Fruit fly (Drosophila melanogaster): ENCODE results near the gene CG43739.
A peak's percentile ranks its signal among the peaks of the same experiment; 100 is the strongest.

The CG43739 gene

DNA sequence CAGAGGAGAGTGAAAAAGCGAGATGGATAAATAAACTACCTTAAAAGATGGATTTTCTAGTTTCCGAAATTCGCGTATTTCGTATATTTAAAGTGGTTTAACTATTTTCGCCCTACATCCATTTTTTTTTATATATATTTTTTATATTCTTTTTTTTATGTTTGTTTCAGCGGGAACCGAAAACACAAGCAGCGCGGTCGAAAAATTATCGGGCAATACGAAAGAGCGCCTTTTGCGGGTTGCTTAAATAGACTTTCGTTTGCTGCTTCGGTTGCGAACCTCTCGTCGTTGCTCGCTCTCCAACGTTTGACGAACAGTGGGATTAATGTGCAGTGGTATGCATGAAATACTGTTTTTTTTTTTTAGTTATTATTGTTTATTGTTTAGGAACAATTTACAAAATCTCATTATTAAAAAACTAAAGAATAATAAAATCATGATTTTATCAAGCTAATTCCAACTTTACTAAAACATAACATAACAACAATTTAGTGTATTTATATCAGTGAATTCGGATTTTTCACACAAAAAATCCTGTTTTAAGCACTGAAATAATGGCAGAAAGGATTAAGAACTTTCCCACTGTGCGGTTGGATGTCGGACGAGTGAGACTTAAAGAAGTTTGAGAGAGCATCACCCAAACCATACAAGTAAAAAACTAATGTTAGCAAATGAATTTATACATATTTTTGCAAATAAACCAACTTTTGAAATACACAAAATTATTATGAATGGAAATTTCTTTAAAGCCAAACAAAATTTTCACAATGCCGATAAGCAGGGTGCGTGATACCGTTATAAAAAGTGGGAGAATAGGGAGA is 1.3 kb downstream of the CG43739 start (continued):
- TF ChIP-seq Lim3 (GFP tag; IDR thresholded peaks at IDR 0.05) = no peak
- TF ChIP-seq rib (GFP tag; IDR thresholded peaks at IDR 0.05) = no peak
- TF ChIP-seq sna (GFP tag; IDR thresholded peaks at IDR 0.05; ENCODE audit: partially characterized antibody) = no peak
- TF ChIP-seq CG6689 (GFP tag; IDR thresholded peaks at IDR 0.05) = peak; percentile 93
- TF ChIP-seq chn (GFP tag; optimal IDR thresholded peaks at IDR 0.05) = peak; percentile 31
- peak; percentile 82 for TF ChIP-seq croc (GFP tag; conservative IDR thresholded peaks at IDR 0.05)
- TF ChIP-seq CrebB (tag; optimal IDR thresholded peaks at IDR 0.05) = no peak
- no peak for TF ChIP-seq tna (GFP tag; IDR thresholded peaks at IDR 0.05; ENCODE audit: partially characterized antibody)
- TF ChIP-seq NFAT (GFP tag; IDR thresholded peaks at IDR 0.05) = peak; percentile 77
- no peak for TF ChIP-seq Neu2 (GFP tag; optimal IDR thresholded peaks at IDR 0.05; ENCODE audit: borderline replicate concordance)
- peak; percentile 67 for TF ChIP-seq Hmx (GFP tag; optimal IDR thresholded peaks at IDR 0.05)
- peak; percentile 55 for TF ChIP-seq CG9817 (tag; optimal IDR thresholded peaks at IDR 0.05)
- peak; percentile 89 for TF ChIP-seq CG4328 (GFP tag; optimal IDR thresholded peaks at IDR 0.05)
- TF ChIP-seq p53 (GFP tag; optimal IDR thresholded peaks at IDR 0.05) = no peak
- peak; percentile 93 for TF ChIP-seq fd96Cb (tag; optimal IDR thresholded peaks at IDR 0.05)
- TF ChIP-seq CG15011 (GFP tag; optimal IDR thresholded peaks at IDR 0.05) = peak; percentile 94
- TF ChIP-seq C15 (GFP tag; IDR thresholded peaks at IDR 0.05) = peak; percentile 64; the same call in 1 of the 3 replicates

DNA sequence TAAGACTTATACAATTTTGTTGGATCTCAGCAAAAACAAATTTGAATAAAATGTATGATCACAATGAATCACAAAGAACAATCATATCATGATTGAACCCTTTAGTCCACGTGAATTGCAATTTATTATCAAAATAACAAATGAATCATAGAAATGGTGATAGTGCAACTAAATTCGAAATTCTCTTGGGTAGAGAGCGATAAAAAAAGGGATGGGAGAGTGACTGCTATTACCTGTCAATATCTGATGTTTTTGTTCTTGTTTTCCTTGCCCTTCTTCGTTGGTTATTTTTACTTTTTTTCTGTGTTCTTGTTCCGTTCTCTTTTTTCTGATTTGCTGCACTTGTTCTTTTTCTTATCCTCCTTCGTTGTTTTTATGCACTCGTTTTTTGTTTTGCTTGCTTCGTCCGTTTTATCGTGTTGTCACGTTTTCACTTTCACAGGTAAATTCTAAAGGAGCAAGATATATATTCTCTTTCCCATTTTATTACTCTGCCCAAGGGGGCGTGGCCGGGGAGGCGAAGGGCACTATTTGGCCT is 2.0 kb downstream of the CG43739 start:
- TF ChIP-seq CG15479 (GFP tag; optimal IDR thresholded peaks at IDR 0.05) (peak; percentile 54), fd102C (GFP tag; optimal IDR thresholded peaks at IDR 0.05) (no peak), CG3065 (GFP tag; optimal IDR thresholded peaks at IDR 0.05) (peak; percentile 65), sens (GFP tag) (peak; percentile 44), psq (GFP tag; optimal IDR thresholded peaks at IDR 0.05) (peak; percentile 67), fd3F (GFP tag; optimal IDR thresholded peaks at IDR 0.05) (no peak), Blimp-1 (GFP tag; optimal IDR thresholded peaks at IDR 0.05) (peak; percentile 23), CG6654 (GFP tag; optimal IDR thresholded peaks at IDR 0.05) (no peak), CG9817 (tag; optimal IDR thresholded peaks at IDR 0.05) (no peak), tin (GFP tag; optimal IDR thresholded peaks at IDR 0.05) (no peak), CG12219 (GFP tag; optimal IDR thresholded peaks at IDR 0.05) (no peak), CG10267 (tag; optimal IDR thresholded peaks at IDR 0.05) (no peak), fd96Cb (tag; optimal IDR thresholded peaks at IDR 0.05) (no peak), eve (GFP tag; optimal IDR thresholded peaks at IDR 0.05) (peak in 1 of 2 experiments; percentile 55), nom (GFP tag; optimal IDR thresholded peaks at IDR 0.05) (peak; percentile 92), yki (optimal IDR thresholded peaks at IDR 0.05) (no peak), HmgD (GFP tag; optimal IDR thresholded peaks at IDR 0.05) (no peak), Trl (optimal IDR thresholded peaks at IDR 0.05) (peak in 1 of 2 experiments; percentile 18), Trl (GFP tag; optimal IDR thresholded peaks at IDR 0.05) (no peak), gsb (GFP tag; IDR thresholded peaks at IDR 0.05) (no peak), sim (GFP tag; IDR thresholded peaks at IDR 0.05) (0 out of 2 replicates have a peak, but pooled peaks have one; percentile 16), tup (GFP tag; optimal IDR thresholded peaks at IDR 0.05) (no peak), CG14860 (GFP tag; IDR thresholded peaks at IDR 0.05; ENCODE audit: partially characterized antibody) (no peak), CG1832 (GFP tag; optimal IDR thresholded peaks at IDR 0.05) (no peak), Sin3A (optimal IDR thresholded peaks at IDR 0.05) (no peak), corto (GFP tag; optimal IDR thresholded peaks at IDR 0.05) (no peak), exex (tag; optimal IDR thresholded peaks at IDR 0.05) (no peak), tll (GFP tag; optimal IDR thresholded peaks at IDR 0.05) (peak in 1 of 2 experiments; percentile 12), CG32532 (GFP tag; IDR thresholded peaks at IDR 0.05) (no peak), kni (GFP tag; optimal IDR thresholded peaks at IDR 0.05) (peak; percentile 24)
